Fruit fly (Drosophila melanogaster): ENCODE results near the gene CG11353.

The CG11353 gene

dm6 chr3L:4543034-4543806, 10.2 kb downstream of the CG11353 start:
- peak; percentile 86 for TF ChIP-seq CG3919 (GFP tag; optimal IDR thresholded peaks at IDR 0.05)
- TF ChIP-seq CG11902 (GFP tag; optimal IDR thresholded peaks at IDR 0.05) = peak; percentile 62
- TF ChIP-seq CG3032 (tag; optimal IDR thresholded peaks at IDR 0.05) = peak; percentile 95
- peak; percentile 74 for TF ChIP-seq fd59A (GFP tag; optimal IDR thresholded peaks at IDR 0.05)
- no peak for TF ChIP-seq Blimp-1 (GFP tag; optimal IDR thresholded peaks at IDR 0.05)
- TF ChIP-seq ss (GFP tag; optimal IDR thresholded peaks at IDR 0.05) = peak; percentile 96 to 98
- TF ChIP-seq CG4318 (GFP tag; optimal IDR thresholded peaks at IDR 0.05) = peak; percentile 25
- peak; percentile 95 for TF ChIP-seq dsx (GFP tag; optimal IDR thresholded peaks at IDR 0.05; ENCODE audit: poor library complexity, severe bottlenecking)
- peak; percentile 79 for TF ChIP-seq Sox14 (GFP tag; optimal IDR thresholded peaks at IDR 0.05)
- peak; percentile 67 for TF ChIP-seq OdsH (GFP tag; optimal IDR thresholded peaks at IDR 0.05)
- TF ChIP-seq Ets96B (tag; optimal IDR thresholded peaks at IDR 0.05) = peak; percentile 96
- peak; percentile 90 for TF ChIP-seq CG16779 (tag; optimal IDR thresholded peaks at IDR 0.05)
- peak; percentile 88 for TF ChIP-seq net (GFP tag; optimal IDR thresholded peaks at IDR 0.05)
- TF ChIP-seq CG6808 (GFP tag; optimal IDR thresholded peaks at IDR 0.05) = peak; percentile 99
- peak; percentile 67 for TF ChIP-seq Met (GFP tag; optimal IDR thresholded peaks at IDR 0.05)
- peak; percentile 77 for TF ChIP-seq achi (GFP tag; optimal IDR thresholded peaks at IDR 0.05)
- peak; percentile 26 for TF ChIP-seq Sox15 (GFP tag; optimal IDR thresholded peaks at IDR 0.05)
- no peak for TF ChIP-seq fkh (GFP tag; optimal IDR thresholded peaks at IDR 0.05)
- TF ChIP-seq CG9139 (GFP tag; optimal IDR thresholded peaks at IDR 0.05) = peak; percentile 98
- peak; percentile 25 for TF ChIP-seq CG6854 (GFP tag; optimal IDR thresholded peaks at IDR 0.05)
- peak; percentile 79 for TF ChIP-seq CG10631 (GFP tag; optimal IDR thresholded peaks at IDR 0.05)
- peak; percentile 65 for TF ChIP-seq CG15336 (GFP tag; IDR thresholded peaks at IDR 0.05)
- TF ChIP-seq CG8119 (GFP tag; IDR thresholded peaks at IDR 0.05) = peak; percentile 84
- no peak for TF ChIP-seq Hr38 (GFP tag; optimal IDR thresholded peaks at IDR 0.05)
- TF ChIP-seq Hr4 (GFP tag; optimal IDR thresholded peaks at IDR 0.05) = peak; percentile 52
- peak; percentile 95 for TF ChIP-seq CG1621 (tag; optimal IDR thresholded peaks at IDR 0.05)
- TF ChIP-seq CG8319 (GFP tag; optimal IDR thresholded peaks at IDR 0.05) = peak; percentile 72
- peak; percentile 98 for TF ChIP-seq spab (GFP tag; optimal IDR thresholded peaks at IDR 0.05)
- TF ChIP-seq CG11294 (GFP tag; IDR thresholded peaks at IDR 0.05) = peak; percentile 39; the same call in 1 of the 2 replicates
- TF ChIP-seq esn (GFP tag; optimal IDR thresholded peaks at IDR 0.05) = peak; percentile 69
- TF ChIP-seq svp (GFP tag) = peak; percentile 76
- TF ChIP-seq CG7368 (GFP tag; optimal IDR thresholded peaks at IDR 0.05) = peak; percentile 91
- no peak for TF ChIP-seq Eip93F (GFP tag; optimal IDR thresholded peaks at IDR 0.05)
- TF ChIP-seq CG31627 (GFP tag; optimal IDR thresholded peaks at IDR 0.05) = peak; percentile 60
- peak; percentile 58 for TF ChIP-seq Smox (GFP tag; optimal IDR thresholded peaks at IDR 0.05)
- TF ChIP-seq CG10669 (GFP tag; optimal IDR thresholded peaks at IDR 0.05) = peak; percentile 93
- peak; percentile 78 for TF ChIP-seq Eip78C (GFP tag)
- peak; percentile 81 to 88 for TF ChIP-seq salr (GFP tag; optimal IDR thresholded peaks at IDR 0.05)
- TF ChIP-seq fd85E (GFP tag; optimal IDR thresholded peaks at IDR 0.05) = peak; percentile 89
- peak; percentile 83 for TF ChIP-seq CG6792 (GFP tag; optimal IDR thresholded peaks at IDR 0.05)
- peak; percentile 17 for TF ChIP-seq Ets21C (GFP tag; optimal IDR thresholded peaks at IDR 0.05)
- peak; percentile 70 for TF ChIP-seq vri (GFP tag; optimal IDR thresholded peaks at IDR 0.05)
- peak; percentile 76 for TF ChIP-seq CG8632 (GFP tag; optimal IDR thresholded peaks at IDR 0.05)
- peak; percentile 49; the same call in 1 of the 2 replicates for TF ChIP-seq Gug (GFP tag; IDR thresholded peaks at IDR 0.05)
- TF ChIP-seq Eip75B (GFP tag; optimal IDR thresholded peaks at IDR 0.05) = peak; percentile 87
- peak; percentile 88 for TF ChIP-seq CG6276 (GFP tag; optimal IDR thresholded peaks at IDR 0.05)
- TF ChIP-seq CG34406 (GFP tag; optimal IDR thresholded peaks at IDR 0.05) = peak; percentile 61
- peak; percentile 95 for TF ChIP-seq CG6163 (GFP tag; IDR thresholded peaks at IDR 0.05)
- TF ChIP-seq Hr39 (GFP tag; optimal IDR thresholded peaks at IDR 0.05) = peak; percentile 75
- peak; percentile 84 for TF ChIP-seq Lpt (GFP tag; optimal IDR thresholded peaks at IDR 0.05)
